Worm (Caenorhabditis elegans): ENCODE results near the gene R02D5.9.

DNA sequence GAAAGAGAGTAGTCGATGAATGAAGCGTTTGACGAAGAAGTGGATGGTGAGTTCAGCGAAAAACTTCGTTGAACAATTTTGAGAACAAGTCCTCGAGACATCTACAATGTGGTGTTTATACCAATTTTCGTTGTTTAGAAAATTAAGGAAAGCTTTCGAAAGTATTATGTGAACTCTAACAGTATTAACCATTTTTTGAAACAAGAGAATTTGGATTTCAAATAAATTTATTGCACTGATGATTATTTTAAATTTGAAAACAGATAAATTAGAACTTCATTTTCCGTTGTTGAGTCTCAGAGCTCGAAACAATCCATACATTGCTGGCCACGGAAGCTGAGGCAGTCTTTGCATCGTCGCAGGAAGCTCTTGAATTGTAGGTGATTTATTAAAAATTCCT, 11.6 kb upstream of the R02D5.9 start, which contains the start of gene C53A5.16:
- TF ChIP-seq blmp-1 (tag; optimal IDR thresholded peaks at IDR 0.05) (no peak), nhr-12 (tag; optimal IDR thresholded peaks at IDR 0.05) (no peak), unc-130 (tag; optimal IDR thresholded peaks at IDR 0.05) (no peak), nhr-84 (tag; optimal IDR thresholded peaks at IDR 0.05) (no peak), lin-35 (GFP tag; optimal IDR thresholded peaks at IDR 0.05) (no peak), elt-3 (tag; optimal IDR thresholded peaks at IDR 0.05) (no peak), pax-3 (tag; optimal IDR thresholded peaks at IDR 0.05) (no peak), efl-3 (GFP tag; optimal IDR thresholded peaks at IDR 0.05) (no peak), fkh-8 (tag; optimal IDR thresholded peaks at IDR 0.05) (no peak)
